Worm (Caenorhabditis elegans): ENCODE data around the gene lst-5.

- TF ChIP-seq flt-1 (GFP tag; IDR thresholded peaks at IDR 0.05) (no peak), klf-2 (GFP tag; conservative IDR thresholded peaks at IDR 0.05) (no peak), T22C8.4 (GFP tag; IDR thresholded peaks at IDR 0.05) (no peak)
Observed at ce11 chrII:7012592-7012991, 10.1 kb upstream of the lst-5 start, which contains the start of gene sqv-7.
